Fruit fly (Drosophila melanogaster) whole organism: ENCODE data around the gene CG6674.

Experiments
- CG8478 ChIP-seq: fragments of >200 bp; optimal IDR thresholded peaks from 2 replicates; lab custom pipeline; 2018; ENCODE audit warnings: inconsistent platforms
- pan ChIP-seq: fragments of >200 bp; optimal IDR thresholded peaks from 2 replicates; lab custom pipeline; 2017
- psq ChIP-seq: fragments of >200 bp; optimal IDR thresholded peaks from 2 replicates; lab custom pipeline; 2017
- usp ChIP-seq: fragments of >200 bp; optimal IDR thresholded peaks from 2 replicates; lab custom pipeline; 2017; ENCODE audit warnings: missing biosample characterization, missing genetic modification characterization, mixed read lengths

DNA sequence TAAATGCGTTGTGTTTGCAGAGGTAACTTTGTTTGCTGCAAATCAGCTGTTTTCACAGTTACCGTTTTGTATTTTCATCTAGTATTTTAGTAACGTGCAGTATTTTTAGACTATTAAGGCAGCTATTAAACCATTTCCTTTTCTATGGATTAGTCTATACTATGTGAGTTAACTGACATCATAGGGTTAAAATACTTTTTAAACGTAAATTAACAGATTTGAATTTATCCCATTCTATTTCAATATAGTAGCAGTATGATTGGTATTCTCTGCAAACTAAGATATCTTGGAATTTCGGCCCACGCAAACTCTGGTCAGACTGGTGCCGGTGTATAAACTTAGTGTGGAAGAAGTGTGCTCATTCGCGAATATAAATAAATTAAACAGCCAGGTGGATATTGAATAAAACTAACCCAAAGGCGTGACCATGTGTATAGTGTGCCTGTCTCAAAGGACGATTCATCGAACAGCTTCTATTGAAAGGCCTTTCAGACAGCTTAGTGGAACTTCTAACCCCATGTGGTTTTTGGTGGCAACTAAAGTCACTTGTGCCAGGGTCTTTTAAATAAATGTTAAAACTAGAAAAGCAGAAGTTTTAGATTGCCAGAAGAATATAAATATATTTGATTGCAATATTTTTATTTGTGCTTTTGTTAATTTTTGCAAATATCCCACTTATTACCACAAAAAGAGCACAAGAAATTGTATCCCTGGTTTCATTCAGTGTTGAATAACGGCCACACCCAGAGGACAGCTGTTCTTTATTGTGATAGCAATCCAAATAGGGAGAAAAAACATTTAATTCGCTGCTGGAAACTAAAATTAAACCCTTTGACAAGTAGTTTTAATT, at the start of gene CG6674, which contains the start of the genes CG42455 and vnc:
- no peak for TF ChIP-seq psq (lab: Kevin White, UChicago)
- TF ChIP-seq pan (lab: Kevin White, UChicago) = no peak
- no peak for TF ChIP-seq usp (GFP tag; lab: Kevin White, UChicago)
- no peak for TF ChIP-seq CG8478 (lab: Kevin White, UChicago)
